Fruit fly (Drosophila melanogaster) whole organism, pupa: ENCODE results near the gene EMC6.

Source experiments
- CG15710 ChIP-seq: fragments of 200-800 bp; sonication (Bioruptor generic); optimal IDR thresholded peaks from 2 replicates; lab custom pipeline; 2018; ENCODE audit warnings: missing biosample characterization, mild to moderate bottlenecking, missing genetic modification characterization, moderate library complexity
- D1 ChIP-seq: fragments of 200-800 bp; sonication (Bioruptor generic); optimal IDR thresholded peaks from 2 replicates; lab custom pipeline; 2018; ENCODE audit warnings: missing biosample characterization, mild to moderate bottlenecking, missing genetic modification characterization, moderate library complexity
- EcR ChIP-seq: fragments of 200-800 bp; sonication (Bioruptor generic); optimal IDR thresholded peaks from 3 replicates; lab custom pipeline; 2019; ENCODE audit warnings: missing biosample characterization, missing genetic modification characterization, mild to moderate bottlenecking, moderate library complexity, missing genetic modification reagents
- Pif1B ChIP-seq: fragments of 200-800 bp; sonication (Bioruptor generic); optimal IDR thresholded peaks from 3 replicates; lab custom pipeline; 2016; ENCODE audit warnings: missing biosample characterization, missing genetic modification characterization
- Snoo ChIP-seq: fragments of 200-800 bp; sonication (Bioruptor generic); optimal IDR thresholded peaks from 3 replicates; lab custom pipeline; 2017; ENCODE audit warnings: missing biosample characterization, mild to moderate bottlenecking, missing genetic modification characterization, inconsistent platforms
- rn ChIP-seq: fragments of 200-800 bp; sonication (Bioruptor generic); IDR thresholded peaks from 2 replicates; pipeline ENCODE4 v1.3.6; 2022; ENCODE audit warnings: missing biosample characterization, missing genetic modification characterization

DNA sequence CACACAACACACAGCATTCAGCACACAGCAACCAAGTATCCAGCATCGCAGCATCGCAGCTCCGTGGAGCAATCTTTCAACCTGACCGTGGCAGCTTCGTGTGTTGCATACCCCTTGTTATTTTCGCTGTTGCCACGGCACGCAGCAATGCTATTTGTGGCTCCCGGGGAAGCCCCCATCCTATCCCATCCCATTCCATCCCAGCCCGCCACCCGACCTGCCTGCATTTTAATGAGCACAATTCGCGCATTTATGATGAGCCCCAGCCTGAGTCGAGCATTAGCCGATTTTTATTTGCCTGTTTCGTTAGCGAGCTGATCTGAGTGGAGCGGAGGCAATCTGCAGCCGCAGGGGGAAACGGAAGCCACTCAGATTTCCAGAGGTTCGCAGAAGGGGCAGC is 25.2 kb downstream of the EMC6 start:
- TF ChIP-seq Pif1B (no peak), rn (GFP tag; lab: Robert Waterston, UW) (no peak), Snoo (tag; lab: Kevin White, UChicago) (no peak), EcR (no peak), CG15710 (tag; lab: Kevin White, UChicago) (no peak), D1 (tag; lab: Kevin White, UChicago) (no peak)
